Fruit fly (Drosophila melanogaster) whole organism, embryonic: Measurements from ENCODE around the gene CG34008.
A peak's percentile ranks its signal among the peaks of the same experiment; 100 is the strongest.

Source experiments
- Atf6 ChIP-seq: fragments of 200-800 bp; sonication (Bioruptor generic); IDR thresholded peaks from 2 replicates; pipeline ENCODE4 v1.3.6; 2022; ENCODE audit warnings: missing biosample characterization, missing genetic modification characterization
- CG13287 ChIP-seq: fragments of 200-800 bp; sonication (Bioruptor generic); IDR thresholded peaks from 2 replicates; pipeline ENCODE4 v1.3.6; 2022; ENCODE audit warnings: missing biosample characterization, missing genetic modification characterization; ENCODE audit not compliant: partially characterized antibody
- CG14014 ChIP-seq: fragments of 200-800 bp; sonication (Bioruptor generic); IDR thresholded peaks from 2 replicates; pipeline ENCODE4 v1.3.6; 2022; ENCODE audit warnings: missing biosample characterization, missing genetic modification characterization
- CG1647 ChIP-seq: fragments of 200-800 bp; sonication (Bioruptor generic); optimal IDR thresholded peaks from 3 replicates; lab custom pipeline; 2016; ENCODE audit warnings: missing biosample characterization, missing genetic modification characterization
- CG16813 ChIP-seq: fragments of 200-800 bp; sonication (Bioruptor generic); IDR thresholded peaks from 3 replicates; pipeline ENCODE4 v1.3.6; 2022; ENCODE audit warnings: missing biosample characterization, missing genetic modification characterization; ENCODE audit not compliant: partially characterized antibody
- CG17829 ChIP-seq: fragments of 200-800 bp; optimal IDR thresholded peaks from 2 replicates; lab custom pipeline; 2019; ENCODE audit warnings: missing biosample characterization, mild to moderate bottlenecking, missing genetic modification characterization, moderate library complexity
- CG18262 ChIP-seq: fragments of 200-800 bp; optimal IDR thresholded peaks from 3 replicates; lab custom pipeline; 2019; ENCODE audit warnings: missing biosample characterization, mild to moderate bottlenecking, missing genetic modification characterization, moderate library complexity
- CG2889 ChIP-seq: fragments of 200-800 bp; sonication (Bioruptor generic); IDR thresholded peaks from 3 replicates; pipeline ENCODE4 v1.3.6; 2022; ENCODE audit warnings: missing biosample characterization, missing genetic modification characterization
- CG32532 ChIP-seq: fragments of 200-800 bp; sonication (Bioruptor generic); IDR thresholded peaks from 2 replicates; pipeline ENCODE4 v1.3.6; 2022; ENCODE audit warnings: missing biosample characterization, missing genetic modification characterization
- CG42726 ChIP-seq: fragments of 200-800 bp; sonication (Bioruptor generic); IDR thresholded peaks from 2 replicates; pipeline ENCODE4 v1.3.6; 2022; ENCODE audit warnings: missing biosample characterization, missing genetic modification characterization; ENCODE audit not compliant: partially characterized antibody
- CG43689 ChIP-seq: fragments of 200-800 bp; sonication (Bioruptor generic); IDR thresholded peaks from 2 replicates; pipeline ENCODE4 v1.3.6; 2022; ENCODE audit warnings: missing biosample characterization, missing genetic modification characterization
- CG5953 ChIP-seq: fragments of 200-800 bp; sonication (Bioruptor generic); IDR thresholded peaks from 2 replicates; pipeline ENCODE4 v1.3.6; 2022; ENCODE audit warnings: missing biosample characterization, missing genetic modification characterization
- CG8478 ChIP-seq: fragments of >200 bp; optimal IDR thresholded peaks from 2 replicates; lab custom pipeline; 2018
- CG9437 ChIP-seq: fragments of 200-800 bp; sonication (Bioruptor generic); optimal IDR thresholded peaks from 2 replicates; lab custom pipeline; 2018; ENCODE audit warnings: missing biosample characterization, mild to moderate bottlenecking, missing genetic modification characterization
- Dref ChIP-seq: fragments of 200-800 bp; sonication (Bioruptor generic); IDR thresholded peaks from 2 replicates; pipeline ENCODE4 v1.3.6; 2022; ENCODE audit warnings: missing biosample characterization, missing genetic modification characterization
- Gug ChIP-seq: fragments of 200-800 bp; sonication (Bioruptor generic); IDR thresholded peaks from 4 replicates; pipeline ENCODE4 v1.3.6; 2022; ENCODE audit warnings: missing biosample characterization, missing genetic modification characterization
- HLH3B ChIP-seq: fragments of 200-800 bp; sonication (Bioruptor generic); IDR thresholded peaks from 2 replicates; pipeline ENCODE4 v1.3.6; 2022; ENCODE audit warnings: missing biosample characterization, missing genetic modification characterization
- Hand ChIP-seq: fragments of 200-800 bp; sonication (Bioruptor generic); optimal IDR thresholded peaks from 2 replicates; lab custom pipeline; 2017; ENCODE audit warnings: mild to moderate bottlenecking, missing biosample characterization, missing genetic modification reagents, missing genetic modification characterization
- Hmr ChIP-seq: fragments of 200-800 bp; sonication (Bioruptor generic); optimal IDR thresholded peaks from 3 replicates; lab custom pipeline; 2017; ENCODE audit warnings: mild to moderate bottlenecking, missing biosample characterization, missing genetic modification reagents, missing genetic modification characterization
- Hr3 ChIP-seq: fragments of 200-800 bp; sonication (Bioruptor generic); optimal IDR thresholded peaks from 3 replicates; lab custom pipeline; 2016; ENCODE audit warnings: missing biosample characterization, missing genetic modification characterization
- Max ChIP-seq: fragments of 200-800 bp; sonication (Bioruptor generic); optimal IDR thresholded peaks from 2 replicates; lab custom pipeline; 2016; ENCODE audit warnings: missing biosample characterization, mild to moderate bottlenecking, missing genetic modification characterization
- Nf-YA ChIP-seq: fragments of 200-800 bp; sonication (Bioruptor generic); IDR thresholded peaks from 2 replicates; pipeline ENCODE4 v1.3.6; 2022; ENCODE audit warnings: missing biosample characterization, missing genetic modification characterization
- Taf1 ChIP-seq: fragments of 200-800 bp; sonication (Bioruptor generic); IDR thresholded peaks from 2 replicates; pipeline ENCODE4 v1.3.6; 2022; ENCODE audit warnings: missing biosample characterization, missing genetic modification characterization
- Trl ChIP-seq, 3 experiments: fragments of >200 bp in 2 of 3; fragments of 200-800 bp in 1 of 3; sonication (Bioruptor generic) in 1 of 3; optimal IDR thresholded peaks; 2 replicates in 1 of 3; 3 replicates in 2 of 3; lab custom pipeline; 2016 to 2017; ENCODE audit warnings: missing biosample characterization in 1 of 3, missing genetic modification characterization in 1 of 3
- Xrp1 ChIP-seq: fragments of 200-800 bp; sonication (Bioruptor generic); IDR thresholded peaks from 2 replicates; pipeline ENCODE4 v1.3.6; 2022; ENCODE audit warnings: missing biosample characterization, missing genetic modification characterization
- ara ChIP-seq: fragments of 200-800 bp; sonication (Bioruptor generic); IDR thresholded peaks from 2 replicates; pipeline ENCODE4 v1.3.6; 2022; ENCODE audit warnings: missing biosample characterization, missing genetic modification characterization
- bcd ChIP-seq: fragments of 200-800 bp; sonication (Bioruptor generic); optimal IDR thresholded peaks from 2 replicates; lab custom pipeline; 2017; ENCODE audit warnings: missing biosample characterization, mild to moderate bottlenecking, missing genetic modification characterization
- cwo ChIP-seq: fragments of 200-800 bp; sonication (Bioruptor generic); optimal IDR thresholded peaks from 3 replicates; lab custom pipeline; 2017; ENCODE audit warnings: missing biosample characterization, missing genetic modification characterization, mild to moderate bottlenecking, moderate library complexity, missing genetic modification reagents
- ems ChIP-seq: fragments of 200-800 bp; sonication (Bioruptor generic); optimal IDR thresholded peaks from 3 replicates; lab custom pipeline; 2016; ENCODE audit warnings: missing biosample characterization, missing genetic modification characterization
- fd102C ChIP-seq: fragments of 200-800 bp; sonication (Bioruptor generic); optimal IDR thresholded peaks from 2 replicates; lab custom pipeline; 2018; ENCODE audit warnings: missing biosample characterization, mild to moderate bottlenecking, missing genetic modification characterization, moderate library complexity
- grau ChIP-seq: fragments of 200-800 bp; optimal IDR thresholded peaks from 3 replicates; lab custom pipeline; 2019; ENCODE audit warnings: missing biosample characterization, mild to moderate bottlenecking, missing genetic modification characterization, moderate library complexity
- her ChIP-seq: fragments of 200-800 bp; sonication (Bioruptor generic); optimal IDR thresholded peaks from 2 replicates; lab custom pipeline; 2016; ENCODE audit warnings: missing biosample characterization, missing genetic modification characterization
- ind ChIP-seq: fragments of 200-800 bp; sonication (Bioruptor generic); optimal IDR thresholded peaks from 3 replicates; lab custom pipeline; 2016; ENCODE audit warnings: missing biosample characterization, missing genetic modification characterization
- nerfin-1 ChIP-seq: fragments of 200-800 bp; sonication (Bioruptor generic); optimal IDR thresholded peaks from 3 replicates; lab custom pipeline; 2019; ENCODE audit warnings: missing biosample characterization, mild to moderate bottlenecking, missing genetic modification characterization, moderate library complexity
- nmo ChIP-seq: fragments of 200-800 bp; sonication (Bioruptor generic); optimal IDR thresholded peaks from 2 replicates; lab custom pipeline; 2018; ENCODE audit warnings: missing biosample characterization, mild to moderate bottlenecking, missing genetic modification characterization, moderate library complexity
- p53 ChIP-seq: fragments of 200-800 bp; sonication (Bioruptor generic); optimal IDR thresholded peaks from 2 replicates; lab custom pipeline; 2016; ENCODE audit warnings: missing biosample characterization, missing genetic modification characterization
- pho ChIP-seq: fragments of 200-800 bp; sonication (Bioruptor generic); optimal IDR thresholded peaks from 2 replicates; lab custom pipeline; 2016; ENCODE audit warnings: missing biosample characterization, missing genetic modification characterization
- psq ChIP-seq: fragments of 200-800 bp; sonication (Bioruptor generic); optimal IDR thresholded peaks from 2 replicates; lab custom pipeline; 2017; ENCODE audit warnings: missing biosample characterization, missing genetic modification characterization
- schlank ChIP-seq: fragments of 200-800 bp; sonication (Bioruptor generic); optimal IDR thresholded peaks from 2 replicates; lab custom pipeline; 2018; ENCODE audit warnings: missing biosample characterization, mild to moderate bottlenecking, missing genetic modification characterization
- shn ChIP-seq: fragments of 200-800 bp; sonication (Bioruptor generic); optimal IDR thresholded peaks from 3 replicates; lab custom pipeline; 2016; ENCODE audit warnings: missing biosample characterization, missing genetic modification characterization
- tx ChIP-seq: fragments of 200-800 bp; sonication (Bioruptor generic); optimal IDR thresholded peaks from 2 replicates; lab custom pipeline; 2016; ENCODE audit warnings: missing biosample characterization, missing genetic modification characterization
- wek ChIP-seq: fragments of 200-800 bp; sonication (Bioruptor generic); optimal IDR thresholded peaks from 3 replicates; lab custom pipeline; 2018; ENCODE audit warnings: missing biosample characterization, mild to moderate bottlenecking, missing genetic modification characterization, moderate library complexity

CG34008 gene

dm6 chr3R:20594194-20595144 lies 13.1 kb upstream of the CG34008 start (continued):
- TF ChIP-seq Gug (GFP tag; lab: Robert Waterston, UW): peak; percentile 58; the same call in 2 of the 4 replicates
- no peak for TF ChIP-seq pho (GFP tag; lab: Kevin White, UChicago)
- peak; percentile 53; the same call in 1 of the 3 replicates for TF ChIP-seq CG2889 (GFP tag; lab: Robert Waterston, UW)
- TF ChIP-seq grau: peak; percentile 93

dm6 chr3R:20593463-20593838 lies 12.1 kb upstream of the CG34008 start:
- TF ChIP-seq p53 (GFP tag; lab: Kevin White, UChicago) (peak; percentile 5), Hmr (no peak), CG18262 (tag; lab: Kevin White, UChicago) (no peak), Trl (optimal IDR thresholded peaks at IDR 0.05; lab: Kevin White, UChicago) (peak in 1 of 2 experiments; percentile 13), Trl (GFP tag; optimal IDR thresholded peaks at IDR 0.05; lab: Kevin White, UChicago) (no peak), cwo (GFP tag; lab: Kevin White, UChicago) (no peak), CG1647 (GFP tag; lab: Kevin White, UChicago) (no peak), her (GFP tag; lab: Kevin White, UChicago) (no peak), CG42726 (GFP tag; lab: Robert Waterston, UW) (0 out of 2 replicates have a peak, but pooled peaks have one; percentile 4), Atf6 (GFP tag; lab: Robert Waterston, UW) (0 out of 2 replicates have a peak, but pooled peaks have one; percentile 3), CG16813 (GFP tag; lab: Robert Waterston, UW) (0 out of 3 replicates have a peak, but pooled peaks have one; percentile 25), Hand (GFP tag; lab: Kevin White, UChicago) (no peak), nerfin-1 (tag; lab: Kevin White, UChicago) (peak; percentile 84), schlank (tag; lab: Kevin White, UChicago) (no peak), Taf1 (GFP tag; lab: Robert Waterston, UW) (0 out of 2 replicates have a peak, but pooled peaks have one; percentile 15)

- peak; percentile 65 for TF ChIP-seq CG8478 (lab: Kevin White, UChicago)
- TF ChIP-seq fd102C: no peak
- TF ChIP-seq Hr3 (GFP tag; lab: Kevin White, UChicago): no peak
- TF ChIP-seq ems (GFP tag; lab: Kevin White, UChicago): peak; percentile 19
- no peak for TF ChIP-seq CG14014 (GFP tag; lab: Robert Waterston, UW)
- TF ChIP-seq shn (GFP tag; lab: Kevin White, UChicago): no peak
- no peak for TF ChIP-seq Xrp1 (GFP tag; lab: Robert Waterston, UW)
- no peak for TF ChIP-seq Dref (GFP tag; lab: Robert Waterston, UW)
- TF ChIP-seq HLH3B (GFP tag; lab: Robert Waterston, UW): no peak
- TF ChIP-seq psq (GFP tag; lab: Kevin White, UChicago): no peak
- peak; percentile 33 for TF ChIP-seq tx
- TF ChIP-seq CG43689: no peak
- peak; percentile 8 for TF ChIP-seq CG17829 (tag; lab: Kevin White, UChicago)
- TF ChIP-seq ind (GFP tag; lab: Kevin White, UChicago): peak; percentile 26
- peak; percentile 37; the same call in 1 of the 2 replicates for TF ChIP-seq CG32532
- TF ChIP-seq Max: peak; percentile 38
- TF ChIP-seq wek: no peak
- 0 out of 2 replicates have a peak, but pooled peaks have one; percentile 8 for TF ChIP-seq Nf-YA
- peak; percentile 100 for TF ChIP-seq CG9437 (GFP tag; lab: Kevin White, UChicago)
- no peak for TF ChIP-seq bcd (GFP tag; lab: Kevin White, UChicago)
- TF ChIP-seq CG13287 (GFP tag; lab: Robert Waterston, UW): peak; percentile 39; the same call in 1 of the 2 replicates
- TF ChIP-seq nmo (GFP tag; lab: Kevin White, UChicago): peak; percentile 29
- 0 out of 2 replicates have a peak, but pooled peaks have one; percentile 26 for TF ChIP-seq CG5953 (GFP tag; lab: Robert Waterston, UW)
- peak; percentile 14; the same call in 1 of the 3 replicates for TF ChIP-seq CG16813 (GFP tag; lab: Robert Waterston, UW)
- TF ChIP-seq ara (GFP tag; lab: Robert Waterston, UW): no peak
These were observed 11.5 kb upstream of the CG34008 start, which contains the start of the genes Pus1 and bon for dm6 chr3R:20592517-20593462. Gene Pus1, minus strand, starts transcription at chr3R:20592671. Gene bon, plus strand, starts transcription at chr3R:20593139.
